Worm (Caenorhabditis elegans) whole organism, L4 larva: ENCODE measurements around the gene Y46G5A.29.

ENCODE experiments used
- ZK546.5 ChIP-seq, 2 experiments: sonication (generic microtip); optimal IDR thresholded peaks; 2 replicates each; lab custom pipeline; 2017; ENCODE audit warnings: missing biosample characterization in 2 of 2, missing genetic modification characterization in 2 of 2
- hlh-11 ChIP-seq: fragments of 200-800 bp; sonication (Bioruptor generic); optimal IDR thresholded peaks from 2 replicates; lab custom pipeline; 2018; ENCODE audit warnings: mild to moderate bottlenecking, missing genetic modification characterization, missing compliant biosample characterization
- lin-38 ChIP-seq: fragments of 200-800 bp; sonication (Bioruptor generic); IDR thresholded peaks from 2 replicates; pipeline ENCODE4 v1.3.6; 2022; ENCODE audit warnings: missing genetic modification reagents, missing genetic modification characterization, missing compliant biosample characterization
- mes-2 ChIP-seq: sonication (generic microtip); optimal IDR thresholded peaks from 2 replicates; lab custom pipeline; 2016; ENCODE audit warnings: missing genotype, mild to moderate bottlenecking, missing genetic modification characterization, missing compliant biosample characterization; ENCODE audit not compliant: poor library complexity, severe bottlenecking
- nhr-237 ChIP-seq: sonication (generic microtip); optimal IDR thresholded peaks from 2 replicates; lab custom pipeline; 2017; ENCODE audit warnings: missing biosample characterization, missing genetic modification characterization
- snpc-4 ChIP-seq: fragments of 150-350 bp; optimal IDR thresholded peaks from 2 replicates; lab custom pipeline; 2014; ENCODE audit warnings: missing biosample characterization, missing genetic modification characterization
- spr-1 ChIP-seq: sonication (generic microtip); optimal IDR thresholded peaks from 2 replicates; lab custom pipeline; 2016; ENCODE audit warnings: mild to moderate bottlenecking, missing genetic modification characterization, missing compliant biosample characterization
- ztf-11 ChIP-seq: fragments of 150-350 bp; optimal IDR thresholded peaks from 2 replicates; lab custom pipeline; 2014; ENCODE audit warnings: missing biosample characterization, missing genetic modification characterization

DNA sequence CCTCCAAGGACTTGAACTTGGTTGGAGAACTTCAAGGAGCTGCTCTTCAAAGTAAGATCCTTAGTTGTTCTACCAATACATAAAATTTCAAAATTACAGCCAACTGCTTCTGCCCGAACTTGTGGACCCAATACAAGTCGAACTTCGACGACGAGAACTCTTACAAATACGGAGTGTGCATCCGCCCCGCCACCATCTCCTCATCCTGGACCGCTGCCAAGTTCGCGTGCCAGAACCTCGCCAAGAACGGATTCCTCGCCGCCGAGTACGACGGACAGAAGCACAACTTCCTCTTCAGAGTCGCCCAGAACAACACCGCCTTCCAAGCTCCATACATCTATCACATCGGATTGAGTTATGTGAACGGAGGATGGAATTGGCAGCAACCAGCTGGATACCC is 40.7 kb downstream of the Y46G5A.29 start:
- TF ChIP-seq ztf-11: no peak
- TF ChIP-seq ZK546.5 (tag; optimal IDR thresholded peaks at IDR 0.05; lab: Kevin White, UChicago): no peak
- no peak for TF ChIP-seq lin-38 (GFP tag; lab: Robert Waterston, UW)
- TF ChIP-seq mes-2 (tag; lab: Kevin White, UChicago): no peak
- no peak for TF ChIP-seq spr-1 (tag; lab: Kevin White, UChicago)
- no peak for TF ChIP-seq snpc-4 (tag; lab: Kevin White, UChicago)
- TF ChIP-seq nhr-237 (tag; lab: Kevin White, UChicago): no peak
- no peak for TF ChIP-seq hlh-11 (tag; lab: Kevin White, UChicago)
